Worm (Caenorhabditis elegans): ENCODE measurements around the gene C11D2.3.

Gene C11D2.3

DNA sequence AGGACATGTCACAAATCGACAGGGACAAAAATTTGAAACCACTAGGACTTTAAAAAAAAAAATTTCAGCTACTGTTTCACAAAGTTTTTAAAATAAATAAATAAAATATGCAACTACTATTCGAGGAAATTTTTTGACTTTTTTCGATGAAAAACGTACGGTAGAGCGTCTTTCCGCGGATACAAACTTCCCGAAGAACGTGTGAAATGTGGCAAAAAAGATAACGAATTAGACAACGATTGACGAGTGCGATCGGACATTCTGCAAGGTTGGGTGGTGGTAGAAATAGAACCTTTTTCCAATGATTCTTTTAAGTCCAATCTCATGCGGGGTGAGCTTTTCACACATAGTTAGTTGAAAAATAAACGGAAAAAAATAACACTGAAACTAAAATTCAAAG is 14.2 kb downstream of the C11D2.3 start:
- no peak for TF ChIP-seq hlh-8 (tag; optimal IDR thresholded peaks at IDR 0.05)
- no peak for TF ChIP-seq dve-1 (tag; optimal IDR thresholded peaks at IDR 0.05)
- no peak for TF ChIP-seq ceh-24 (tag; optimal IDR thresholded peaks at IDR 0.05)
- no peak for TF ChIP-seq ahr-1 (tag; optimal IDR thresholded peaks at IDR 0.05)
- TF ChIP-seq sox-2 (GFP tag; IDR thresholded peaks at IDR 0.05) = no peak
- TF ChIP-seq C38D4.7 (GFP tag; optimal IDR thresholded peaks at IDR 0.05) = no peak
- no peak for TF ChIP-seq pag-3 (tag; optimal IDR thresholded peaks at IDR 0.05; ENCODE audit: borderline replicate concordance)
- TF ChIP-seq lin-11 (tag; optimal IDR thresholded peaks at IDR 0.05) = no peak
- no peak for TF ChIP-seq odd-2 (tag; optimal IDR thresholded peaks at IDR 0.05)
- TF ChIP-seq ets-4 (tag; optimal IDR thresholded peaks at IDR 0.05) = no peak
- TF ChIP-seq ceh-14 (tag; optimal IDR thresholded peaks at IDR 0.05) = no peak
- TF ChIP-seq pat-9 (tag; optimal IDR thresholded peaks at IDR 0.05) = no peak
- no peak for TF ChIP-seq tbx-2 (tag; optimal IDR thresholded peaks at IDR 0.05)
- TF ChIP-seq hlh-6 (tag; optimal IDR thresholded peaks at IDR 0.05) = no peak
- TF ChIP-seq fkh-10 (GFP tag; optimal IDR thresholded peaks at IDR 0.05) = no peak
- no peak for TF ChIP-seq hlh-13 (GFP tag; optimal IDR thresholded peaks at IDR 0.05)
- TF ChIP-seq syd-9 (tag; optimal IDR thresholded peaks at IDR 0.05) = no peak
- TF ChIP-seq tbx-7 (tag; optimal IDR thresholded peaks at IDR 0.05) = no peak
- no peak for TF ChIP-seq unc-55 (GFP tag; optimal IDR thresholded peaks at IDR 0.05)
- no peak for TF ChIP-seq ama-1 (optimal IDR thresholded peaks at IDR 0.05)

DNA sequence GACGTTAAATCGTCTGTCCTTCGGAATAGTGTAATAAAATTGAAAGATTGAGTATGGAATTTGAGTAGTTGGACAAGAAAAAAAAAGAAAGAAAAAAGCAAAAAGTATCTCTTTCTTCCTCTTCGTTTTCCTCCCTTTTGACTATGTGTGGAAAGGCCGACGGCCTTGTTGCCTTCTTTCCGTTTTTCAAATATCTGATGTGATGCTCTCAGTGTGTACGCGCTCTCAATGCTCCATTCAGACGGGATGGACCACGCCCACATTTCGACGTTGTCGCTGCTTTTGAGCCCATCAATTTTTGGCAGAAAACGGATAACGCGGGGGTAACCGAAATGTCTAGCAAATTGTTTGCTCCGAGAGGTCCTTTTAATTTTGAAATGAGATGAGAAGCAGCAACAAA is 21.3 kb downstream of the C11D2.3 start:
- peak; percentile 24 for TF ChIP-seq unc-42 (tag; optimal IDR thresholded peaks at IDR 0.05)
- TF ChIP-seq hlh-8 (tag; optimal IDR thresholded peaks at IDR 0.05) = no peak

DNA sequence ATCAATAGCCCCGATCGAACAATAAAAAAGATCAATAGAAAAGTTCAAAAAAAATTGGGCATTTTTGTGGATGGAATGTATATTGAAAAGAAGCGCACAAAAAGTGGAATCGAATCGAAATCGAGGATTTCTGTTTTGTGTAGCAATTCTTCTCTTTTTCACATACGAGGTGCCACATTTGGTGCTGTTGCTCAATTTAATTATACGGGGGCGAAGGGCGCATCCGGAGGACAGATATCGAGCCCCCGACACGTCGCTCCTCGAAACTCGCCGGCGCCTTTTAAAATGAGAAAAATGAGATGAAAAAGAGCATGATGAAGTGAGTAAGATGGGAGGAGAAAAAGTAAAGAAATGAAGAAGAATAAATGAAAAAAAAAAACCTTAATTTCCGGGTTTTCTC is 25.8 kb downstream of the C11D2.3 start:
- TF ChIP-seq unc-42 (tag; optimal IDR thresholded peaks at IDR 0.05) = peak; percentile 88
- no peak for TF ChIP-seq hlh-8 (tag; optimal IDR thresholded peaks at IDR 0.05)

DNA sequence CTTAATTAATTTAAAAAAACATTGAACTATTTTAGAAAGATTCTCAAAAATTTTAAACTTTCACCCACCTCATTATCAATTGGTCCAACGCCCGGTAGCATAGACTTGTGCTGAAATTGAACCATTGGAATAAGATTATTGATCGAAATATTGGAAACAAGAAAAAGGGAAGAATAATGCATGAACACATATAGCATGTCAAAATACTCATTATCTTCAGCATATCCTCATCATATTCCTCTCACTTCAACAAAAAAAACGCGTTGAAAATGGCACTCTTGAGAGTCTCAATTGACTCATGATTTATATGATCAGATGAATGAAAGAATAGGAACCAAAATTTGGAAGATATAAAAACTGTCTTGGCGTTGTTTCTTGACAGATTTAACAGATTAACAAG is 32.1 kb downstream of the C11D2.3 start, which contains the start of gene unc-77:
Gene unc-77 (minus strand): TSS at position 101 of the 400 bp plus-strand sequence.
- no peak for TF ChIP-seq sdc-2 (tag; optimal IDR thresholded peaks at IDR 0.05)
- TF ChIP-seq fax-1 (tag; optimal IDR thresholded peaks at IDR 0.05) = no peak
- no peak for TF ChIP-seq ceh-9 (tag; optimal IDR thresholded peaks at IDR 0.05)
- TF ChIP-seq pros-1 (tag; optimal IDR thresholded peaks at IDR 0.05) = no peak
- TF ChIP-seq lin-11 (tag; optimal IDR thresholded peaks at IDR 0.05) = no peak
- TF ChIP-seq T23F11.4 (GFP tag; optimal IDR thresholded peaks at IDR 0.05) = no peak
- no peak for TF ChIP-seq ets-4 (tag; optimal IDR thresholded peaks at IDR 0.05)
- no peak for TF ChIP-seq pax-1 (tag; optimal IDR thresholded peaks at IDR 0.05)
- no peak for TF ChIP-seq lim-6 (tag; optimal IDR thresholded peaks at IDR 0.05)
- TF ChIP-seq ztf-16 (tag; optimal IDR thresholded peaks at IDR 0.05) = no peak
- no peak for TF ChIP-seq pha-4 (tag; optimal IDR thresholded peaks at IDR 0.05)
- TF ChIP-seq unc-42 (tag; optimal IDR thresholded peaks at IDR 0.05) = no peak
- TF ChIP-seq nhr-11 (tag; optimal IDR thresholded peaks at IDR 0.05) = no peak
- TF ChIP-seq pha-2 (tag; optimal IDR thresholded peaks at IDR 0.05) = no peak
- no peak for TF ChIP-seq unc-3 (GFP tag; conservative IDR thresholded peaks at IDR 0.05)
- TF ChIP-seq unc-3 (tag; optimal IDR thresholded peaks at IDR 0.05) = no peak
- TF ChIP-seq Y22D7AL.16 (tag; optimal IDR thresholded peaks at IDR 0.05) = no peak
- no peak for TF ChIP-seq pqm-1 (tag; optimal IDR thresholded peaks at IDR 0.05)

ce11 chrIV:6185578-6185977 is 34.0 kb downstream of the C11D2.3 start, which contains the start of gene asp-9:
Gene asp-9 (plus strand): TSS chrIV:6185889.
- TF ChIP-seq sox-2 (GFP tag; IDR thresholded peaks at IDR 0.05) (no peak), elt-2 (tag; optimal IDR thresholded peaks at IDR 0.05) (peak; percentile 91)

Measured in whole organism, late embryonic.